Worm (Caenorhabditis elegans): ENCODE measurements around the gene gldi-10.

gldi-10 gene

ce11 chrIV:9108631-9109030 is 9.6 kb downstream of the gldi-10 start, which contains the start of gene aly-1:
Gene aly-1 (plus strand): TSS chrIV:9108931.
- TF ChIP-seq flh-1 (GFP tag; optimal IDR thresholded peaks at IDR 0.05), result no peak
- TF ChIP-seq ceh-83 (GFP tag; optimal IDR thresholded peaks at IDR 0.05), result no peak
- TF ChIP-seq sptf-1 (tag; optimal IDR thresholded peaks at IDR 0.05), result no peak
- no peak for TF ChIP-seq M03D4.4 (tag; optimal IDR thresholded peaks at IDR 0.05)
- no peak for TF ChIP-seq zip-8 (tag; optimal IDR thresholded peaks at IDR 0.05)
- TF ChIP-seq elt-3 (tag; optimal IDR thresholded peaks at IDR 0.05), result no peak
- no peak for TF ChIP-seq pha-4 (tag; optimal IDR thresholded peaks at IDR 0.05)
- no peak for TF ChIP-seq bed-3 (GFP tag; optimal IDR thresholded peaks at IDR 0.05)
- no peak for TF ChIP-seq ces-1 (GFP tag; optimal IDR thresholded peaks at IDR 0.05)
- no peak for TF ChIP-seq nhr-76 (tag; optimal IDR thresholded peaks at IDR 0.05)
- no peak for TF ChIP-seq blmp-1 (tag; optimal IDR thresholded peaks at IDR 0.05)
- TF ChIP-seq nhr-2 (tag; optimal IDR thresholded peaks at IDR 0.05), result no peak
- TF ChIP-seq mep-1 (tag; optimal IDR thresholded peaks at IDR 0.05), result no peak
- no peak for TF ChIP-seq mab-5 (tag; optimal IDR thresholded peaks at IDR 0.05)
- no peak for TF ChIP-seq unc-39 (tag; optimal IDR thresholded peaks at IDR 0.05)
- no peak for TF ChIP-seq lin-32 (GFP tag; optimal IDR thresholded peaks at IDR 0.05)
- TF ChIP-seq drap-1 (GFP tag; optimal IDR thresholded peaks at IDR 0.05), result no peak
- TF ChIP-seq nhr-237 (tag; optimal IDR thresholded peaks at IDR 0.05), result no peak
- TF ChIP-seq cnd-1 (tag; optimal IDR thresholded peaks at IDR 0.05), result no peak

DNA sequence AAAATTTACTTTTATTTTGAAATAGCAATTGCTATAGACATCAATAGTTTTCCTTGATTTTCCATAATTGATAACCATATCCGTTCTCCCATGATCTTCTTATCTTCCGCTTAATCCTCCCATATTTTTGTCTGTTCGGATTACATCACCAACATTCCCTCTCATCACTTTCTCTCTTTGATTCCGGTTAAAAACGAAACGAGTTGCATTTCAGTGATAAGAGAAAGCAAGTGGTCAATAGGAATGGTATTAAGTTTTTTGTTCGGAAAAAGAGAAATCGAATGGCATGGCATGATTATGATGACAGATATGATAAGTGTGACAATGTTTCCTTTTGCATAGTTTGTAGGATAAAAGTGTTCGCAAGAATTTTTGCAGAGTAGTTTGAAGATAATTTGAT is 13.0 kb downstream of the gldi-10 start:
- no peak for TF ChIP-seq elt-1 (tag; optimal IDR thresholded peaks at IDR 0.05; ENCODE audit: borderline replicate concordance, insufficient read depth)
- peak; percentile 39 for TF ChIP-seq blmp-1 (tag; optimal IDR thresholded peaks at IDR 0.05)
- TF ChIP-seq nhr-12 (tag; optimal IDR thresholded peaks at IDR 0.05), result no peak
- no peak for TF ChIP-seq ham-2 (GFP tag; optimal IDR thresholded peaks at IDR 0.05)
- TF ChIP-seq unc-39 (tag; optimal IDR thresholded peaks at IDR 0.05), result no peak
- TF ChIP-seq ceh-83 (GFP tag; optimal IDR thresholded peaks at IDR 0.05), result no peak
- no peak for TF ChIP-seq elt-3 (tag; optimal IDR thresholded peaks at IDR 0.05)

DNA sequence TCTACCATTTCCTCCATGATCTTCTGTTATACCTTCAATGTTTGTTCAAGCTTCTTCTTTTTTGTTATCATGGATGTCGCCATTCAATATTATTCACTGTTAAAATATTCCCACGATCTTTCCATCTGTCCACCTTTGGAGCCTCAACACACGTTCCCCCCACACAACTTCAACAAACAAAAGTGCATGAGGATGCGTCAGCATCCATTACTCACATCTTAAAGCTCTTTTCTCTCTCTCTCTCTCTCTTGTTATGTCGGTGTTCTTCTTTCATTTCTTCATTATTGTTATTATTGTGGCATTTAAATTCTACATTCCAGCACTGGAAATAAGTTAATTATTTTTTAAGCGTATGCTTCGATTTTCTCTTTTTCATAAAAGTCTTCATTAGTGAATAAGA is 15.0 kb downstream of the gldi-10 start:
- TF ChIP-seq flh-1 (GFP tag; optimal IDR thresholded peaks at IDR 0.05) (no peak), elt-1 (tag; optimal IDR thresholded peaks at IDR 0.05; ENCODE audit: borderline replicate concordance, insufficient read depth) (no peak), ham-2 (GFP tag; optimal IDR thresholded peaks at IDR 0.05) (no peak), nhr-76 (tag; optimal IDR thresholded peaks at IDR 0.05) (no peak), lin-32 (GFP tag; optimal IDR thresholded peaks at IDR 0.05) (no peak), unc-62 (GFP tag; optimal IDR thresholded peaks at IDR 0.05) (no peak), pha-4 (tag; optimal IDR thresholded peaks at IDR 0.05) (no peak), ces-1 (GFP tag; optimal IDR thresholded peaks at IDR 0.05) (no peak), ceh-83 (GFP tag; optimal IDR thresholded peaks at IDR 0.05) (no peak), sem-2 (GFP tag; optimal IDR thresholded peaks at IDR 0.05) (no peak), mab-5 (tag; optimal IDR thresholded peaks at IDR 0.05) (no peak), elt-3 (tag; optimal IDR thresholded peaks at IDR 0.05) (no peak), nhr-12 (tag; optimal IDR thresholded peaks at IDR 0.05) (no peak), nhr-2 (tag; optimal IDR thresholded peaks at IDR 0.05) (no peak), lsy-2 (tag; optimal IDR thresholded peaks at IDR 0.05) (no peak), M03D4.4 (tag; optimal IDR thresholded peaks at IDR 0.05) (no peak)

DNA sequence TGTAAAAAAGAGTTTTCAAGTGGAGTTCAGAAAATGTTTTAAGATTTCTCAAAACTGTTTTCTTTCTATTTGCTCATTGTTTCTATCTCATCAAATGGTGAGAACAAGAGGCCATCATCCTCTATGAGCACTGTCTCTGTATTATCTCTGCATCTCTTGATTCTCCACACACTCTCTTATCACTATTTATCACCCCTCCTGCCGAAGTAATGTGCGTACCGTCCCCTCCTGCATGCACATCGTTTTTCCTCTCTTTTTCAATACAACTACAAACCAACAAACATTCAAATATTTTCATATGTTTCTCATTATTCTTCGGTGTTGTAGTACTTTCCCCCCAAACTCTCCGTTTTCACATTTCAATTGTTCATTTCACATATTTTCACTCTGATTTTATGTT is 17.4 kb downstream of the gldi-10 start:
- no peak for TF ChIP-seq lin-32 (GFP tag; optimal IDR thresholded peaks at IDR 0.05)

ce11 chrIV:9117700-9118099 is 18.7 kb downstream of the gldi-10 start:
- TF ChIP-seq mep-1 (tag; optimal IDR thresholded peaks at IDR 0.05) (no peak), lin-13 (tag; optimal IDR thresholded peaks at IDR 0.05) (no peak), nhr-12 (tag; optimal IDR thresholded peaks at IDR 0.05) (no peak), mls-2 (tag; optimal IDR thresholded peaks at IDR 0.05) (no peak), unc-62 (GFP tag; optimal IDR thresholded peaks at IDR 0.05) (no peak), ztf-11 (tag; optimal IDR thresholded peaks at IDR 0.05) (no peak), unc-120 (tag; optimal IDR thresholded peaks at IDR 0.05; ENCODE audit: poor library complexity, severe bottlenecking) (no peak), ceh-43 (GFP tag; optimal IDR thresholded peaks at IDR 0.05) (no peak), sptf-1 (tag; optimal IDR thresholded peaks at IDR 0.05) (no peak)

DNA sequence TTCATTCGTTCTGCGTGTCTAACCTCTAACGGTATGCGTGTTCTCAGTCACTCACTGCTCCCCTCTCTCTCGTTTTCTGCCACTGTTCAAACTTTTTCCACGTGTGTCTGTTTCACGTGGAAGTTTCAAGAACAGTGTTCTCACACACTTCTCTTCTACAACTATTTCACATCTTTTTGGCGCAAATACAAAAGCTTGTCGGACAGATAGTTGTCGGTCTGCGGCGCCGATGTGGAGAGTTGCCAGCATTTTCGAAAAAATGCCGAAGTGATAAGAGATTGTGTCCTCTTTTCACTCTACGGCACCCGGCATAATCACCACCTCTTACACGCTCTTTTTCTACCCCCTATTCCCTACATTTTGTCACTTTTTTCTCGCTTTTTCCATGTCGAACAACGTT is 19.3 kb downstream of the gldi-10 start:
- no peak for TF ChIP-seq mls-2 (tag; optimal IDR thresholded peaks at IDR 0.05)
